Worm (Caenorhabditis elegans) whole organism, L1 larva: Measurements from ENCODE around the gene sgk-1.
"Not testable (repeated sequence)": the region's sequence is repeated elsewhere in the genome, so short reads cannot be mapped to it uniquely, and the experiment has no call there.

Experiments
- C16A3.4 ChIP-seq: fragments of 150-350 bp; optimal IDR thresholded peaks from 2 replicates; lab custom pipeline; 2014; ENCODE audit warnings: missing biosample characterization, missing genetic modification characterization
- F16B12.6 ChIP-seq: fragments of 150-350 bp; optimal IDR thresholded peaks from 2 replicates; lab custom pipeline; 2014; ENCODE audit warnings: missing biosample characterization, missing genetic modification characterization
- Y116A8C.19 ChIP-seq: sonication (generic microtip); optimal IDR thresholded peaks from 2 replicates; lab custom pipeline; 2016; ENCODE audit warnings: missing compliant biosample characterization, missing genetic modification characterization, borderline replicate concordance
- alr-1 ChIP-seq: fragments of 200-800 bp; sonication (Bioruptor generic); optimal IDR thresholded peaks from 2 replicates; lab custom pipeline; 2018; ENCODE audit warnings: borderline replicate concordance, mild to moderate bottlenecking, missing genetic modification characterization, missing compliant biosample characterization
- ceh-63 ChIP-seq: fragments of 200-800 bp; sonication (Bioruptor generic); optimal IDR thresholded peaks from 2 replicates; lab custom pipeline; 2018; ENCODE audit warnings: mild to moderate bottlenecking, missing genetic modification characterization, missing compliant biosample characterization
- ceh-8 ChIP-seq: fragments of 200-800 bp; sonication (Bioruptor generic); optimal IDR thresholded peaks from 2 replicates; lab custom pipeline; 2018; ENCODE audit warnings: mild to moderate bottlenecking, missing genetic modification characterization, moderate library complexity, missing compliant biosample characterization
- ces-1 ChIP-seq: fragments of 150-350 bp; optimal IDR thresholded peaks from 2 replicates; lab custom pipeline; 2014; ENCODE audit warnings: missing biosample characterization, missing genetic modification reagents, missing genetic modification characterization
- dpl-1 ChIP-seq, 3 experiments: fragments of 150-350 bp in 2 of 3; sonication (generic microtip) in 1 of 3; optimal IDR thresholded peaks; 2 replicates each; lab custom pipeline; 2014 to 2017; ENCODE audit warnings: missing biosample characterization in 3 of 3, missing genetic modification characterization in 3 of 3, missing genetic modification reagents in 3 of 3
- dsc-1 ChIP-seq: sonication (generic microtip); optimal IDR thresholded peaks from 2 replicates; lab custom pipeline; 2016; ENCODE audit warnings: mild to moderate bottlenecking, missing genetic modification characterization, missing compliant biosample characterization
- efl-1 ChIP-seq, 4 experiments: fragments of 150-350 bp; optimal IDR thresholded peaks in 3 of 4; peaks in 1 of 4; 1 replicate in 1 of 4; 2 replicates in 3 of 4; lab custom pipeline; 2014; ENCODE audit warnings: missing biosample characterization in 2 of 4, missing genetic modification characterization in 2 of 4, missing genetic modification reagents in 2 of 4
- efl-3 ChIP-seq: fragments of 200-800 bp; sonication (Bioruptor generic); optimal IDR thresholded peaks from 2 replicates; lab custom pipeline; 2018; ENCODE audit warnings: mild to moderate bottlenecking, missing genetic modification characterization, missing compliant biosample characterization
- elt-2 ChIP-seq: sonication (generic microtip); optimal IDR thresholded peaks from 2 replicates; lab custom pipeline; 2016; ENCODE audit warnings: missing genetic modification characterization, mild to moderate bottlenecking, inconsistent platforms, missing compliant biosample characterization, missing genetic modification reagents
- elt-3 ChIP-seq, 6 experiments: fragments of 150-350 bp in 1 of 6; sonication (generic microtip); optimal IDR thresholded peaks; 2 replicates each; lab custom pipeline; 2017 to 2018; ENCODE audit warnings: missing biosample characterization in 6 of 6, missing genetic modification characterization in 6 of 6, inconsistent platforms in 1 of 6
- ets-5 ChIP-seq: fragments of 200-800 bp; sonication (Bioruptor generic); IDR thresholded peaks from 2 replicates; pipeline ENCODE4 v1.3.6; 2022; ENCODE audit warnings: missing genetic modification characterization, missing compliant biosample characterization
- fkh-10 ChIP-seq: sonication (generic microtip); optimal IDR thresholded peaks from 2 replicates; lab custom pipeline; 2017; ENCODE audit warnings: missing biosample characterization, missing genetic modification reagents, missing genetic modification characterization
- fkh-4 ChIP-seq: sonication (generic microtip); optimal IDR thresholded peaks from 2 replicates; lab custom pipeline; 2016; ENCODE audit warnings: missing compliant biosample characterization, missing genetic modification characterization, borderline replicate concordance
- fkh-8 ChIP-seq: sonication (generic microtip); optimal IDR thresholded peaks from 2 replicates; lab custom pipeline; 2016; ENCODE audit warnings: mild to moderate bottlenecking, missing genetic modification characterization, missing compliant biosample characterization
- fos-1 ChIP-seq: fragments of 150-350 bp; optimal IDR thresholded peaks from 2 replicates; lab custom pipeline; 2014; ENCODE audit warnings: missing biosample characterization, missing genetic modification characterization
- hlh-17 ChIP-seq: fragments of 200-800 bp; sonication (Bioruptor generic); optimal IDR thresholded peaks from 2 replicates; lab custom pipeline; 2018; ENCODE audit warnings: missing genetic modification characterization, mild to moderate bottlenecking, missing compliant biosample characterization, moderate library complexity, borderline replicate concordance
- hlh-4 ChIP-seq: sonication (generic microtip); optimal IDR thresholded peaks from 2 replicates; lab custom pipeline; 2016; ENCODE audit warnings: mild to moderate bottlenecking, missing genetic modification characterization, missing compliant biosample characterization
- isw-1 ChIP-seq: fragments of 200-800 bp; sonication (Bioruptor generic); IDR thresholded peaks from 2 replicates; pipeline ENCODE4 v1.3.6; 2022; ENCODE audit warnings: missing genetic modification characterization, missing compliant biosample characterization
- lin-13 ChIP-seq: fragments of 150-350 bp; optimal IDR thresholded peaks from 2 replicates; lab custom pipeline; 2014; ENCODE audit warnings: missing biosample characterization, missing genetic modification reagents, missing genetic modification characterization
- lin-14 ChIP-seq: fragments of 200-800 bp; sonication (Bioruptor generic); optimal IDR thresholded peaks from 2 replicates; lab custom pipeline; 2018; ENCODE audit warnings: mild to moderate bottlenecking, missing genetic modification characterization, moderate library complexity, missing compliant biosample characterization
- lin-35 ChIP-seq, 2 experiments: fragments of 150-350 bp; optimal IDR thresholded peaks; 2 replicates each; lab custom pipeline; 2014; ENCODE audit warnings: missing biosample characterization in 2 of 2, missing genetic modification characterization in 2 of 2, missing genetic modification reagents in 2 of 2
- lin-39 ChIP-seq: fragments of 150-350 bp; optimal IDR thresholded peaks from 2 replicates; lab custom pipeline; 2014; ENCODE audit warnings: missing biosample characterization, missing genetic modification reagents, missing genetic modification characterization
- lsy-2 ChIP-seq, 2 experiments: fragments of 150-350 bp; optimal IDR thresholded peaks; 2 replicates each; lab custom pipeline; 2014; ENCODE audit warnings: missing biosample characterization in 2 of 2, missing genetic modification characterization in 2 of 2
- mdl-1 ChIP-seq, 2 experiments: fragments of 150-350 bp; optimal IDR thresholded peaks; 2 replicates each; lab custom pipeline; 2014 to 2017; ENCODE audit warnings: missing biosample characterization in 2 of 2, missing genetic modification characterization in 2 of 2, inconsistent platforms in 1 of 2
- mef-2 ChIP-seq: fragments of 150-350 bp; optimal IDR thresholded peaks from 2 replicates; lab custom pipeline; 2014; ENCODE audit warnings: missing biosample characterization, missing genetic modification characterization
- mep-1 ChIP-seq: fragments of 150-350 bp; optimal IDR thresholded peaks from 2 replicates; lab custom pipeline; 2014; ENCODE audit warnings: missing biosample characterization, missing genetic modification characterization
- nhr-11 ChIP-seq: fragments of 150-350 bp; optimal IDR thresholded peaks from 2 replicates; lab custom pipeline; 2014; ENCODE audit warnings: missing biosample characterization, missing genetic modification characterization
- nhr-12 ChIP-seq: sonication (generic microtip); optimal IDR thresholded peaks from 2 replicates; lab custom pipeline; 2017; ENCODE audit warnings: missing biosample characterization, missing genetic modification characterization
- nhr-237 ChIP-seq: fragments of 150-350 bp; optimal IDR thresholded peaks from 2 replicates; lab custom pipeline; 2014; ENCODE audit warnings: missing biosample characterization, missing genetic modification characterization
- nhr-71 ChIP-seq: sonication (generic microtip); optimal IDR thresholded peaks from 2 replicates; lab custom pipeline; 2016; ENCODE audit warnings: mild to moderate bottlenecking, missing genetic modification characterization, moderate library complexity, missing compliant biosample characterization
- nhr-76 ChIP-seq: sonication (generic microtip); optimal IDR thresholded peaks from 2 replicates; lab custom pipeline; 2017; ENCODE audit warnings: missing biosample characterization, missing genetic modification characterization
- nhr-77 ChIP-seq: fragments of 150-350 bp; optimal IDR thresholded peaks from 2 replicates; lab custom pipeline; 2014; ENCODE audit warnings: missing biosample characterization, missing genetic modification characterization
- nhr-85 ChIP-seq: sonication (generic microtip); peaks from one replicate; lab custom pipeline; 2016; ENCODE audit warnings: missing genetic modification characterization, inconsistent platforms, missing compliant biosample characterization
- nhr-90 ChIP-seq: sonication (generic microtip); optimal IDR thresholded peaks from 2 replicates; lab custom pipeline; 2016; ENCODE audit warnings: mild to moderate bottlenecking, missing genetic modification characterization, missing compliant biosample characterization; ENCODE audit not compliant: poor library complexity
- pag-3 ChIP-seq: sonication (generic microtip); optimal IDR thresholded peaks from 2 replicates; lab custom pipeline; 2017; ENCODE audit warnings: missing genetic modification characterization, mild to moderate bottlenecking, missing compliant biosample characterization, antibody characterized with exemption, borderline replicate concordance; ENCODE audit not compliant: insufficient read depth
- pqm-1 ChIP-seq: sonication (generic microtip); optimal IDR thresholded peaks from 3 replicates; lab custom pipeline; 2017; ENCODE audit warnings: missing biosample characterization, missing genetic modification characterization
- skn-1 ChIP-seq: fragments of 150-350 bp; optimal IDR thresholded peaks from 2 replicates; lab custom pipeline; 2014; ENCODE audit warnings: missing biosample characterization, missing genetic modification characterization
- snu-23 ChIP-seq: sonication (generic microtip); optimal IDR thresholded peaks from 2 replicates; lab custom pipeline; 2016; ENCODE audit warnings: missing genetic modification characterization, missing compliant biosample characterization
- sox-4 ChIP-seq: sonication (generic microtip); optimal IDR thresholded peaks from 2 replicates; lab custom pipeline; 2016; ENCODE audit warnings: missing genetic modification characterization, missing compliant biosample characterization
- swsn-7 ChIP-seq: sonication (generic microtip); optimal IDR thresholded peaks from 2 replicates; lab custom pipeline; 2016; ENCODE audit warnings: missing genetic modification characterization, missing compliant biosample characterization
- tbx-2 ChIP-seq: sonication (generic microtip); optimal IDR thresholded peaks from 2 replicates; lab custom pipeline; 2016; ENCODE audit warnings: missing genetic modification characterization, missing compliant biosample characterization
- unc-130 ChIP-seq: fragments of 150-350 bp; optimal IDR thresholded peaks from 2 replicates; lab custom pipeline; 2017; ENCODE audit warnings: missing biosample characterization, missing genetic modification characterization, inconsistent platforms
- unc-86 ChIP-seq: sonication (generic microtip); optimal IDR thresholded peaks from 2 replicates; lab custom pipeline; 2016; ENCODE audit warnings: missing genetic modification characterization, missing compliant biosample characterization
- vab-15 ChIP-seq: sonication (generic microtip); optimal IDR thresholded peaks from 2 replicates; lab custom pipeline; 2017; ENCODE audit warnings: missing genotype, mild to moderate bottlenecking, missing genetic modification characterization, missing compliant biosample characterization
- xbp-1 ChIP-seq: sonication (generic microtip); optimal IDR thresholded peaks from 2 replicates; lab custom pipeline; 2016; ENCODE audit warnings: missing genetic modification characterization, missing compliant biosample characterization
- ztf-4 ChIP-seq: fragments of 150-350 bp; optimal IDR thresholded peaks from 2 replicates; lab custom pipeline; 2014; ENCODE audit warnings: missing biosample characterization, missing genetic modification characterization

sgk-1 gene

DNA sequence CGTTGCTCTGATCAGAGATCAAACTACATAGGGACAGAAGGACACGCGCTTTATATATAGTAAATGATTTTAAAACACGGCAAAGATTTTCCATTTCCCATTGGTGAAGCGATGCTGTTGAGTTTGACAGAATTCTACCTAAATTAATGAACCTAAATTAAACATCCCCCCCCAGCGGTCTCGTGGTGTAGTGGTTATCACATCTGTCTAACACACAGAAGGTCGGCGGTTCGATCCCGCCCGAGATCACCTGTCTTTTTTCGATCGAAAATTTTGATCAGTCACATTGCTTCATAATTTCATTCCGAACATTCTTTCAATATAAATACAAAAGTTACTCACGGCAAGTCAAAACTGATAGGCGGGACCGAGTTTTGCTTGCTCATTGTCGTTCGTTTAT is 37.3 kb upstream of the sgk-1 start:
- TF ChIP-seq nhr-85 (peak; percentile 58), snu-23 (GFP tag; lab: Kevin White, UChicago) (peak; percentile 5), efl-1 (GFP tag; optimal IDR thresholded peaks at IDR 0.05 in 1 of 2; lab: Kevin White, UChicago) (peak in 1 of 2 experiments; percentile 69)
- not testable (repeated sequence) for TF ChIP-seq efl-1 (optimal IDR thresholded peaks at IDR 0.05; lab: Kevin White, UChicago)

DNA sequence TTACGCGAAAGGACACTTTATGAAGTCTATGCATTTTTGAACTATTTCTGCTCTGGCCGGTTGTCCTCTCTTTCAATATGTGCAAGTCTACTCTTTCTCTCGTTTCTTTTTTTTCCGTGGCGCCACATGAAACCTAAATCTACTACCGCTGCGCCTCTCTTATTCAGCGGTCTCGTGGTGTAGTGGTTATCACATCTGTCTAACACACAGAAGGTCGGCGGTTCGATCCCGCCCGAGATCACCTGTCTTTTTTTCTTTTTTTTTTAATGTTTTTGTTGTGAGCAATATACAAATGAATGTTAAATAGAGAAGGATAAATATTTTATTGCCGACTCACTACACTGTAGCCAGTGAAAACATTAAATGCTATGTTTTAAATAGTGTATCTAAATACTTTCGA is 36.3 kb upstream of the sgk-1 start:
- TF ChIP-seq nhr-90 (tag; lab: Kevin White, UChicago) (peak; percentile 59), F16B12.6 (tag; lab: Kevin White, UChicago) (peak; percentile 20), efl-3 (GFP tag; lab: Kevin White, UChicago) (no peak), swsn-7 (peak; percentile 72), ceh-63 (GFP tag; lab: Kevin White, UChicago) (no peak), Y116A8C.19 (no peak), ceh-8 (GFP tag; lab: Kevin White, UChicago) (no peak), nhr-76 (tag; lab: Kevin White, UChicago) (no peak), skn-1 (peak; percentile 27), mef-2 (tag; lab: Kevin White, UChicago) (no peak), lsy-2 (tag; optimal IDR thresholded peaks at IDR 0.05; lab: Kevin White, UChicago) (peak; percentile 49 to 53), sox-4 (tag; lab: Kevin White, UChicago) (no peak), hlh-4 (tag; lab: Kevin White, UChicago) (no peak), nhr-237 (no peak), lin-35 (GFP tag; optimal IDR thresholded peaks at IDR 0.05; lab: Kevin White, UChicago) (peak in 1 of 2 experiments; percentile 56), ets-5 (GFP tag; lab: Robert Waterston, UW) (no peak), ztf-4 (tag; lab: Kevin White, UChicago) (no peak), isw-1 (no peak), efl-1 (optimal IDR thresholded peaks at IDR 0.05; lab: Kevin White, UChicago) (peak; percentile 19 to 23), efl-1 (GFP tag; optimal IDR thresholded peaks at IDR 0.05 in 1 of 2; lab: Kevin White, UChicago) (peak; percentile 2 to 76), lin-14 (GFP tag; lab: Kevin White, UChicago) (peak; percentile 70), nhr-71 (tag; lab: Kevin White, UChicago) (peak; percentile 78), elt-2 (tag; lab: Kevin White, UChicago) (peak; percentile 29), ces-1 (no peak), tbx-2 (tag; lab: Kevin White, UChicago) (peak; percentile 43), pag-3 (tag; lab: Kevin White, UChicago) (no peak), nhr-12 (no peak), snu-23 (GFP tag; lab: Kevin White, UChicago) (peak; percentile 88), mdl-1 (tag; optimal IDR thresholded peaks at IDR 0.05; lab: Kevin White, UChicago) (peak in 1 of 2 experiments; percentile 42), pqm-1 (tag; lab: Kevin White, UChicago) (no peak), nhr-85 (peak; percentile 76), hlh-17 (GFP tag; lab: Kevin White, UChicago) (no peak), C16A3.4 (tag; lab: Kevin White, UChicago) (peak; percentile 49), dpl-1 (GFP tag; optimal IDR thresholded peaks at IDR 0.05; lab: Kevin White, UChicago) (peak in 1 of 3 experiments; percentile 6), dsc-1 (tag; lab: Kevin White, UChicago) (peak; percentile 73), lin-13 (GFP tag; lab: Kevin White, UChicago) (peak; percentile 31), fkh-4 (tag; lab: Kevin White, UChicago) (no peak), xbp-1 (tag; lab: Kevin White, UChicago) (peak; percentile 48), fos-1 (peak; percentile 15), nhr-11 (tag; lab: Kevin White, UChicago) (no peak), alr-1 (tag; lab: Kevin White, UChicago) (no peak), unc-130 (tag; lab: Kevin White, UChicago) (peak; percentile 32), lin-39 (tag; lab: Kevin White, UChicago) (no peak), nhr-77 (tag; lab: Kevin White, UChicago) (peak; percentile 67), vab-15 (no peak), fkh-8 (tag; lab: Kevin White, UChicago) (peak; percentile 12), fkh-10 (GFP tag; lab: Kevin White, UChicago) (peak; percentile 16), mep-1 (peak; percentile 64), elt-3 (tag; optimal IDR thresholded peaks at IDR 0.05; lab: Kevin White, UChicago) (peak in 1 of 6 experiments; percentile 17), unc-86 (tag; lab: Kevin White, UChicago) (peak; percentile 43)
